Worm (Caenorhabditis elegans) whole organism, L4 larva: ENCODE data around the gene lgc-54.
A peak's percentile ranks its signal among the peaks of the same experiment; 100 is the strongest.

ENCODE experiments used
- F44E2.7 ChIP-seq: fragments of 200-800 bp; sonication (Bioruptor generic); IDR thresholded peaks from 2 replicates; pipeline ENCODE4 v2.1.2; 2022; ENCODE audit warnings: missing genetic modification characterization, missing compliant biosample characterization
- T20F7.1 ChIP-seq: fragments of 200-800 bp; sonication (Bioruptor generic); optimal IDR thresholded peaks from 2 replicates; lab custom pipeline; 2018; ENCODE audit warnings: mild to moderate bottlenecking, missing genetic modification characterization, missing compliant biosample characterization
- Y5F2A.4 ChIP-seq: fragments of 200-800 bp; sonication (Bioruptor generic); optimal IDR thresholded peaks from 2 replicates; lab custom pipeline; 2018; ENCODE audit warnings: mild to moderate bottlenecking, missing genetic modification characterization, missing compliant biosample characterization
- Y75B8A.6 ChIP-seq: fragments of 200-800 bp; sonication (Bioruptor generic); IDR thresholded peaks from 2 replicates; pipeline ENCODE4 v1.3.6; 2022; ENCODE audit warnings: missing genetic modification reagents, missing genetic modification characterization, missing compliant biosample characterization
- ZK546.5 ChIP-seq, 2 experiments: sonication (generic microtip); optimal IDR thresholded peaks; 2 replicates each; lab custom pipeline; 2017; ENCODE audit warnings: missing biosample characterization in 2 of 2, missing genetic modification characterization in 2 of 2
- aha-1 ChIP-seq: fragments of 150-350 bp; peaks from one replicate; lab custom pipeline; 2014; ENCODE audit warnings: missing biosample characterization, missing genetic modification characterization
- aly-2 ChIP-seq: sonication (generic microtip); optimal IDR thresholded peaks from 2 replicates; lab custom pipeline; 2018; ENCODE audit warnings: missing biosample characterization, missing genetic modification characterization
- ceh-20 ChIP-seq: fragments of 200-800 bp; sonication (Bioruptor generic); IDR thresholded peaks from 2 replicates; pipeline ENCODE4 v1.3.6; 2022; ENCODE audit warnings: missing genetic modification reagents, missing genetic modification characterization, missing compliant biosample characterization
- ceh-28 ChIP-seq: fragments of 150-350 bp; optimal IDR thresholded peaks from 2 replicates; lab custom pipeline; 2014; ENCODE audit warnings: missing biosample characterization, missing genetic modification reagents, missing genetic modification characterization
- ceh-32 ChIP-seq: sonication (generic microtip); optimal IDR thresholded peaks from 2 replicates; lab custom pipeline; 2016; ENCODE audit warnings: mild to moderate bottlenecking, missing genetic modification characterization, missing compliant biosample characterization; ENCODE audit not compliant: poor library complexity
- ceh-82 ChIP-seq: sonication (generic microtip); optimal IDR thresholded peaks from 2 replicates; lab custom pipeline; 2017; ENCODE audit warnings: missing biosample characterization, missing genetic modification characterization
- ces-1 ChIP-seq: fragments of 150-350 bp; sonication (generic microtip); optimal IDR thresholded peaks from 4 replicates; lab custom pipeline; 2014; ENCODE audit warnings: missing biosample characterization, missing genetic modification reagents, missing genetic modification characterization
- cey-2 ChIP-seq: sonication (generic microtip); optimal IDR thresholded peaks from 3 replicates; lab custom pipeline; 2017; ENCODE audit warnings: missing genetic modification characterization, mild to moderate bottlenecking, missing compliant biosample characterization, antibody characterized with exemption, borderline replicate concordance; ENCODE audit not compliant: insufficient read depth
- ctbp-1 ChIP-seq: fragments of 200-800 bp; sonication (Bioruptor generic); IDR thresholded peaks from 2 replicates; pipeline ENCODE4 v1.3.6; 2022; ENCODE audit warnings: missing genetic modification reagents, missing genetic modification characterization, missing compliant biosample characterization
- dmd-8 ChIP-seq: fragments of 200-800 bp; sonication (Bioruptor generic); IDR thresholded peaks from 2 replicates; pipeline ENCODE4 v1.3.6; 2022; ENCODE audit warnings: missing genetic modification characterization, missing compliant biosample characterization
- dmd-9 ChIP-seq: fragments of 200-800 bp; sonication (Bioruptor generic); IDR thresholded peaks from 2 replicates; pipeline ENCODE4 v1.3.6; 2022; ENCODE audit warnings: missing genetic modification reagents, missing genetic modification characterization, missing compliant biosample characterization
- hmg-1.1 ChIP-seq: fragments of 200-800 bp; sonication (Bioruptor generic); IDR thresholded peaks from 2 replicates; pipeline ENCODE4 v1.3.6; 2022; ENCODE audit warnings: missing genetic modification reagents, missing genetic modification characterization, missing compliant biosample characterization
- jun-1 ChIP-seq: fragments of 150-350 bp; optimal IDR thresholded peaks from 2 replicates; lab custom pipeline; 2014; ENCODE audit warnings: missing biosample characterization, missing genetic modification reagents, missing genetic modification characterization
- lim-7 ChIP-seq: fragments of 200-800 bp; sonication (Bioruptor generic); IDR thresholded peaks from 2 replicates; pipeline ENCODE4 v1.3.6; 2022; ENCODE audit warnings: missing genetic modification characterization, missing compliant biosample characterization
- lin-1 ChIP-seq: fragments of 200-800 bp; sonication (Bioruptor generic); IDR thresholded peaks from 2 replicates; pipeline ENCODE4 v1.3.6; 2022; ENCODE audit warnings: missing genetic modification reagents, missing genetic modification characterization, missing compliant biosample characterization
- lin-15B ChIP-seq: fragments of 150-350 bp; sonication (generic microtip); optimal IDR thresholded peaks from 3 replicates; lab custom pipeline; 2014; ENCODE audit warnings: missing biosample characterization, missing genetic modification characterization
- lin-29 ChIP-seq: fragments of 200-800 bp; sonication (Bioruptor generic); IDR thresholded peaks from 2 replicates; pipeline ENCODE4 v1.3.6; 2022; ENCODE audit warnings: missing genetic modification reagents, missing genetic modification characterization, missing compliant biosample characterization
- lin-38 ChIP-seq: fragments of 200-800 bp; sonication (Bioruptor generic); IDR thresholded peaks from 2 replicates; pipeline ENCODE4 v1.3.6; 2022; ENCODE audit warnings: missing genetic modification reagents, missing genetic modification characterization, missing compliant biosample characterization
- lsy-2 ChIP-seq, 2 experiments: fragments of 150-350 bp in 1 of 2; sonication (generic microtip) in 1 of 2; optimal IDR thresholded peaks; 2 replicates each; lab custom pipeline; 2014 to 2017; ENCODE audit warnings: missing biosample characterization in 2 of 2, missing genetic modification characterization in 2 of 2
- madf-9 ChIP-seq: fragments of 200-800 bp; sonication (Bioruptor generic); conservative IDR thresholded peaks from 2 replicates; pipeline ENCODE4 v1.3.6; 2022; ENCODE audit warnings: missing genetic modification reagents, missing genetic modification characterization, missing compliant biosample characterization
- mdt-29 ChIP-seq: fragments of 200-800 bp; sonication (Bioruptor generic); IDR thresholded peaks from 2 replicates; pipeline ENCODE4 v1.3.6; 2022; ENCODE audit warnings: missing genetic modification reagents, missing genetic modification characterization, missing compliant biosample characterization
- mes-2 ChIP-seq: sonication (generic microtip); optimal IDR thresholded peaks from 2 replicates; lab custom pipeline; 2016; ENCODE audit warnings: missing genotype, mild to moderate bottlenecking, missing genetic modification characterization, missing compliant biosample characterization; ENCODE audit not compliant: poor library complexity, severe bottlenecking
- nhr-10 ChIP-seq: fragments of 150-350 bp; optimal IDR thresholded peaks from 2 replicates; lab custom pipeline; 2014; ENCODE audit warnings: missing biosample characterization, missing genetic modification characterization
- nhr-11 ChIP-seq: fragments of 150-350 bp; optimal IDR thresholded peaks from 2 replicates; lab custom pipeline; 2014; ENCODE audit warnings: missing biosample characterization, missing genetic modification characterization
- nhr-42 ChIP-seq: fragments of 200-800 bp; sonication (Bioruptor generic); IDR thresholded peaks from 2 replicates; pipeline ENCODE4 v1.3.6; 2022; ENCODE audit warnings: missing genetic modification characterization, missing compliant biosample characterization
- nhr-6 ChIP-seq: fragments of 150-350 bp; optimal IDR thresholded peaks from 2 replicates; lab custom pipeline; 2014; ENCODE audit warnings: missing biosample characterization, missing genetic modification characterization
- nhr-76 ChIP-seq: fragments of 150-350 bp; optimal IDR thresholded peaks from 2 replicates; lab custom pipeline; 2014; ENCODE audit warnings: missing biosample characterization, missing genetic modification characterization
- pha-4 ChIP-seq, 2 experiments: fragments of 150-350 bp in 1 of 2; fragments of 200-800 bp in 1 of 2; sonication (Bioruptor generic) in 1 of 2; IDR thresholded peaks in 1 of 2; optimal IDR thresholded peaks in 1 of 2; 2 replicates each; pipeline versions ENCODE4 v1.3.6 to Lab custom; 2014 to 2022; ENCODE audit warnings: missing genetic modification characterization in 2 of 2, missing genetic modification reagents in 2 of 2, missing biosample characterization in 1 of 2, missing compliant biosample characterization in 1 of 2
- pqm-1 ChIP-seq: sonication (generic microtip); optimal IDR thresholded peaks from 2 replicates; lab custom pipeline; 2017; ENCODE audit warnings: missing biosample characterization, missing genetic modification characterization
- rbr-2 ChIP-seq: sonication (generic microtip); optimal IDR thresholded peaks from 2 replicates; lab custom pipeline; 2016; ENCODE audit warnings: missing genotype, missing genetic modification characterization, missing compliant biosample characterization
- set-16 ChIP-seq: fragments of 200-800 bp; sonication (Bioruptor generic); IDR thresholded peaks from 2 replicates; pipeline ENCODE4 v1.3.6; 2022; ENCODE audit warnings: missing genetic modification reagents, missing genetic modification characterization, missing compliant biosample characterization
- spr-1 ChIP-seq: sonication (generic microtip); optimal IDR thresholded peaks from 2 replicates; lab custom pipeline; 2016; ENCODE audit warnings: mild to moderate bottlenecking, missing genetic modification characterization, missing compliant biosample characterization
- spr-3 ChIP-seq: fragments of 200-800 bp; sonication (Bioruptor generic); optimal IDR thresholded peaks from 2 replicates; lab custom pipeline; 2018; ENCODE audit warnings: mild to moderate bottlenecking, missing genetic modification characterization, missing compliant biosample characterization
- tag-97 ChIP-seq: fragments of 200-800 bp; sonication (Bioruptor generic); IDR thresholded peaks from 2 replicates; pipeline ENCODE4 v1.3.6; 2022; ENCODE audit warnings: missing genetic modification characterization, missing compliant biosample characterization
- unc-39 ChIP-seq: sonication (generic microtip); optimal IDR thresholded peaks from 2 replicates; lab custom pipeline; 2017; ENCODE audit warnings: missing biosample characterization, missing genetic modification characterization
- zag-1 ChIP-seq: fragments of 150-350 bp; optimal IDR thresholded peaks from 2 replicates; lab custom pipeline; 2014; ENCODE audit warnings: missing biosample characterization, missing genetic modification characterization
- zfp-3 ChIP-seq: fragments of 200-800 bp; sonication (Bioruptor generic); conservative IDR thresholded peaks from 2 replicates; pipeline ENCODE4 v1.3.6; 2022; ENCODE audit warnings: missing genetic modification reagents, missing genetic modification characterization, missing compliant biosample characterization
- zip-11 ChIP-seq: fragments of 200-800 bp; sonication (Bioruptor generic); IDR thresholded peaks from 2 replicates; pipeline ENCODE4 v1.3.6; 2022; ENCODE audit warnings: missing genetic modification characterization, missing compliant biosample characterization
- zip-2 ChIP-seq: fragments of 150-350 bp; optimal IDR thresholded peaks from 2 replicates; lab custom pipeline; 2014; ENCODE audit warnings: missing biosample characterization, missing genetic modification characterization
- ztf-11 ChIP-seq: fragments of 150-350 bp; optimal IDR thresholded peaks from 2 replicates; lab custom pipeline; 2014; ENCODE audit warnings: missing biosample characterization, missing genetic modification characterization
- ztf-7 ChIP-seq: fragments of 150-350 bp; optimal IDR thresholded peaks from 2 replicates; lab custom pipeline; 2014; ENCODE audit warnings: missing biosample characterization, missing genetic modification characterization

The lgc-54 gene

DNA sequence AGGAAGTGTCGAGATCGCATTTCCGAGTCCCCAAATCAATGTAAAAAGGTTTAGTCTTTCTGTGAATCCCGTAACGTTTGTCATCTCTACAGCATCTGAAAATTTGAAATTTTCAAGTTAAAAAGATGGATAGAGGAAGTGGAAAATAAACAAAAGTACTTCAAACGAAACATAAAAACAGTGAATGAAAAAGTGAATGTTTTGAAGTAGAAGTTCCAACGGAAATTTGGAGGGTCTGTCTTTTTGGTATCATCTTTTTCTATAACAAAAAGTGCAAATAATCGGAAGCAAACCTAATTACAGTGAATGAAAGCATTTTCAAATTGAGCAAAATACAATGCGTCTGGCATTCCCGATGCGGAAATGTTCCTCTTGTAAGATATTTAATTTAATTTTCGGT, at the start of gene lgc-54:
lgc-54 (minus strand) TSS at position 101 of the 400 bp plus-strand sequence.
- peak; percentile 82 for TF ChIP-seq aha-1 (tag; lab: Kevin White, UChicago)
- no peak for TF ChIP-seq lin-1 (GFP tag; lab: Robert Waterston, UW)

DNA sequence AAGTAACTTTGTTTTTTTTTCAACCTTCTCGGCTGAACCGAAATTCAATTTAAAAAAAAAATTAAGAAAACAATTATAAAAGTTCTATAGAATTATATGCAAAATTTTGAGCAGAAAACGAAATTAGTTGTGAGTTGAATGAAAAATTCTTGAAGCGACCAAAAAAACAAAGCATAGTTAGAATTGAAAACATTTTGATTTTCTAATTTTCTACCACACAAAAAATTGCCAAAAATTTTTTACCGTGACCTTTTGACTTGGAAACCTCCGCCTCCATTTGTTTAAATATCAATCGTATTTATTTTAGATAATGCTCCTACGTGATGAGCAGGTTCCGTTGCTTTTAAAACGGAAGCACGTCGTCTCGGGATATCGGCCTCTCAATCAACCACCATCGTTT, 48.4 kb upstream of the lgc-54 start, which contains the start of gene K11C4.2:
K11C4.2 (plus strand) TSS at position 301 of the 400 bp plus-strand sequence.
- TF ChIP-seq tag-97 (GFP tag; lab: Robert Waterston, UW) (no peak), ZK546.5 (tag; optimal IDR thresholded peaks at IDR 0.05; lab: Kevin White, UChicago) (no peak), dmd-8 (no peak), lim-7 (GFP tag; lab: Robert Waterston, UW) (no peak), cey-2 (tag; lab: Kevin White, UChicago) (no peak), lin-29 (no peak), zip-11 (GFP tag; lab: Robert Waterston, UW) (no peak), set-16 (GFP tag; lab: Robert Waterston, UW) (no peak), T20F7.1 (GFP tag; lab: Kevin White, UChicago) (no peak), aly-2 (tag; lab: Kevin White, UChicago) (no peak), Y75B8A.6 (no peak), jun-1 (no peak), nhr-76 (tag; lab: Kevin White, UChicago) (no peak), lsy-2 (tag; optimal IDR thresholded peaks at IDR 0.05; lab: Kevin White, UChicago) (no peak), nhr-6 (no peak), ces-1 (GFP tag; lab: Kevin White, UChicago) (no peak), ceh-32 (no peak), dmd-9 (GFP tag; lab: Robert Waterston, UW) (no peak), madf-9 (no peak)

DNA sequence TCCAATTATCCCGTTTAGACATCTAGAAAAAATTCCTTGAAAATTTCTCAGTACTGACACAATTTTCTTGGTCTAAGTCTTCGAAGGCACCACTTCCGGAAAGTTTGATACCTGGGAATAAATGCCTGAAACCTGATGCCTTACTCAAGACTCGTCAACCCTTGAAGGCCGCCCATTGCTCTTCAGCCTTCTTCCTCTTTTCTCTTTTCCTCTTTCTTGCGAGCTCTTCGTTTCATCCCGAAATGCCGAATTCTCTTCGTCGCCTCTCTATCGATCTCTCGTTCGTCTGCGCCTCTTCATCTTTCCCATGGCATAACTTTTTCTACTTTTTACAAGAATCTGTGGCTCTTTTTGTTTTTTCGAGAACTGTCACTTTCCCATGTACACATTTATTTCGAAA, 47.3 kb upstream of the lgc-54 start:
- TF ChIP-seq pqm-1 (tag; lab: Kevin White, UChicago) (no peak), F44E2.7 (GFP tag; lab: Robert Waterston, UW) (no peak), lin-15B (tag; lab: Kevin White, UChicago) (no peak), ceh-20 (GFP tag; lab: Robert Waterston, UW) (0 out of 2 replicates have a peak, but pooled peaks have one; percentile 21), pha-4 (GFP tag; IDR thresholded peaks at IDR 0.05; lab: Robert Waterston, UW) (0 out of 2 replicates have a peak, but pooled peaks have one; percentile 21), pha-4 (tag; optimal IDR thresholded peaks at IDR 0.05; lab: Kevin White, UChicago) (no peak), jun-1 (no peak), nhr-11 (tag; lab: Kevin White, UChicago) (peak; percentile 33), zip-2 (tag; lab: Kevin White, UChicago) (no peak), ctbp-1 (GFP tag; lab: Robert Waterston, UW) (0 out of 2 replicates have a peak, but pooled peaks have one; percentile 30), spr-1 (tag; lab: Kevin White, UChicago) (no peak), set-16 (GFP tag; lab: Robert Waterston, UW) (peak; percentile 14; the same call in 1 of the 2 replicates), tag-97 (GFP tag; lab: Robert Waterston, UW) (no peak), nhr-10 (no peak), mes-2 (tag; lab: Kevin White, UChicago) (peak; percentile 22), lim-7 (GFP tag; lab: Robert Waterston, UW) (no peak), T20F7.1 (GFP tag; lab: Kevin White, UChicago) (no peak), rbr-2 (tag; lab: Kevin White, UChicago) (peak; percentile 15)

DNA sequence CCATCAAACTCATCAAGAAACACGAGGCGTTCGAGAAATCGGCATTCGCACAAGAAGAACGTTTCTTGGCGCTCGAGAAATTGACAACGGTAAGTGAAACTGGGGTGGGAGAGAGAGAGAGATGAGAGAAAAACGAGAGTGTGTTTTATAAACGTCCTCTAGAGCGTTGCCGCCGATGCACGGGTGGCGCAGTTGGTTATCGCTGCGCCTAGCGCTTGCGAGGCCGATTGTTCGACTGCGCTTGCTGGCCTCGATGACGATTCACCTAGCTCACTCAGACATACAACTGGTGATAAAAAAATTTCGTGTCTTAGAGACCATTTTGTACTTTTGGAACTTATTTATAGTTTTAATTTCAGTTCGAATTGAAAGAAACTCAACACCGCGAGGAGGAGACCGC, 42.4 kb upstream of the lgc-54 start:
- TF ChIP-seq Y5F2A.4 (GFP tag; lab: Kevin White, UChicago) = peak; percentile 76
- peak; percentile 95 for TF ChIP-seq aha-1 (tag; lab: Kevin White, UChicago)
- TF ChIP-seq zfp-3 = peak; percentile 62; the same call in 1 of the 2 replicates
- TF ChIP-seq ceh-82 (tag; lab: Kevin White, UChicago) = no peak
- TF ChIP-seq ztf-7 (tag; lab: Kevin White, UChicago) = no peak
- peak; percentile 25 for TF ChIP-seq spr-3 (GFP tag; lab: Kevin White, UChicago)
- peak; percentile 77 for TF ChIP-seq lin-38
- no peak for TF ChIP-seq unc-39 (tag; lab: Kevin White, UChicago)
- peak; percentile 31 for TF ChIP-seq mdt-29 (GFP tag; lab: Robert Waterston, UW)
- TF ChIP-seq ztf-11 (tag; lab: Kevin White, UChicago) = no peak
- no peak for TF ChIP-seq ces-1 (GFP tag; lab: Kevin White, UChicago)
- no peak for TF ChIP-seq ceh-28
- peak; percentile 84 for TF ChIP-seq hmg-1.1 (GFP tag; lab: Robert Waterston, UW)
- peak; percentile 65 for TF ChIP-seq set-16 (GFP tag; lab: Robert Waterston, UW)
- no peak for TF ChIP-seq lin-1 (GFP tag; lab: Robert Waterston, UW)
- no peak for TF ChIP-seq zag-1 (tag; lab: Kevin White, UChicago)
- TF ChIP-seq nhr-42 (GFP tag; lab: Robert Waterston, UW) = no peak
